Fruit fly (Drosophila melanogaster) whole organism, prepupa: ENCODE results near the gene FoxP.
"Not testable (repeated sequence)": the region's sequence is repeated elsewhere in the genome, so short reads cannot be mapped to it uniquely, and the experiment has no call there.

ENCODE experiments used
- CG10669 ChIP-seq: fragments of 200-800 bp; sonication (Bioruptor generic); optimal IDR thresholded peaks from 3 replicates; lab custom pipeline; 2018; ENCODE audit warnings: missing biosample characterization, mild to moderate bottlenecking, missing genetic modification characterization, moderate library complexity
- CG1621 ChIP-seq: fragments of 200-800 bp; sonication (Bioruptor generic); optimal IDR thresholded peaks from 3 replicates; lab custom pipeline; 2018; ENCODE audit warnings: missing biosample characterization, mild to moderate bottlenecking, missing genetic modification characterization
- CG16779 ChIP-seq: fragments of 200-800 bp; sonication (Bioruptor generic); optimal IDR thresholded peaks from 3 replicates; lab custom pipeline; 2017; ENCODE audit warnings: missing biosample characterization, mild to moderate bottlenecking, missing genetic modification characterization
- CG3032 ChIP-seq: fragments of 200-800 bp; optimal IDR thresholded peaks from 2 replicates; lab custom pipeline; 2019; ENCODE audit warnings: missing biosample characterization, mild to moderate bottlenecking, missing genetic modification characterization, moderate library complexity
- CG31627 ChIP-seq: fragments of 200-800 bp; sonication (Bioruptor generic); optimal IDR thresholded peaks from 3 replicates; lab custom pipeline; 2016; ENCODE audit warnings: missing biosample characterization, missing genetic modification characterization
- CG34406 ChIP-seq: fragments of 200-800 bp; sonication (Bioruptor generic); optimal IDR thresholded peaks from 3 replicates; lab custom pipeline; 2016; ENCODE audit warnings: missing biosample characterization, missing genetic modification characterization
- CG3919 ChIP-seq: fragments of 200-800 bp; sonication (Bioruptor generic); optimal IDR thresholded peaks from 3 replicates; lab custom pipeline; 2016; ENCODE audit warnings: missing biosample characterization, missing genetic modification characterization
- CG4318 ChIP-seq: fragments of 200-800 bp; sonication (Bioruptor generic); optimal IDR thresholded peaks from 3 replicates; lab custom pipeline; 2017; ENCODE audit warnings: missing biosample characterization, mild to moderate bottlenecking, missing genetic modification characterization
- CG6163 ChIP-seq: fragments of 200-800 bp; sonication (Bioruptor generic); IDR thresholded peaks from 3 replicates; pipeline ENCODE4 v1.3.6; 2022; ENCODE audit warnings: missing biosample characterization, missing genetic modification characterization
- CG6854 ChIP-seq: fragments of 200-800 bp; sonication (Bioruptor generic); optimal IDR thresholded peaks from 2 replicates; lab custom pipeline; 2017; ENCODE audit warnings: missing biosample characterization, mild to moderate bottlenecking, missing genetic modification characterization
- CG8119 ChIP-seq: fragments of 200-800 bp; sonication (Bioruptor generic); IDR thresholded peaks from 3 replicates; pipeline ENCODE4 v1.3.6; 2022; ENCODE audit warnings: missing biosample characterization, missing genetic modification characterization
- CG9139 ChIP-seq: fragments of 200-800 bp; sonication (Bioruptor generic); optimal IDR thresholded peaks from 3 replicates; lab custom pipeline; 2017; ENCODE audit warnings: missing biosample characterization, mild to moderate bottlenecking, missing genetic modification characterization
- Eip75B ChIP-seq: fragments of 200-800 bp; sonication (Bioruptor generic); optimal IDR thresholded peaks from 3 replicates; lab custom pipeline; 2016; ENCODE audit warnings: missing biosample characterization, missing genetic modification characterization
- Eip78C ChIP-seq: fragments of 200-800 bp; sonication (Bioruptor generic); peaks from one replicate; lab custom pipeline; 2016; ENCODE audit warnings: missing biosample characterization, missing genetic modification characterization
- Ets21C ChIP-seq: fragments of 200-800 bp; sonication (Bioruptor generic); optimal IDR thresholded peaks from 3 replicates; lab custom pipeline; 2016; ENCODE audit warnings: missing biosample characterization, missing genetic modification characterization
- Gug ChIP-seq: fragments of 200-800 bp; sonication (Bioruptor generic); IDR thresholded peaks from 2 replicates; pipeline ENCODE4 v1.3.6; 2022; ENCODE audit warnings: missing biosample characterization, missing genetic modification characterization
- Lpt ChIP-seq: fragments of 200-800 bp; sonication (Bioruptor generic); optimal IDR thresholded peaks from 3 replicates; lab custom pipeline; 2016; ENCODE audit warnings: missing biosample characterization, missing genetic modification characterization
- Met ChIP-seq: fragments of 200-800 bp; sonication (Bioruptor generic); optimal IDR thresholded peaks from 3 replicates; lab custom pipeline; 2016; ENCODE audit warnings: missing biosample characterization, missing genetic modification characterization
- Sox102F ChIP-seq: fragments of 200-800 bp; sonication (Bioruptor generic); optimal IDR thresholded peaks from 2 replicates; lab custom pipeline; 2016; ENCODE audit warnings: missing biosample characterization, mild to moderate bottlenecking, missing genetic modification characterization
- Sox14 ChIP-seq: fragments of 200-800 bp; sonication (Bioruptor generic); optimal IDR thresholded peaks from 3 replicates; lab custom pipeline; 2016; ENCODE audit warnings: missing biosample characterization, missing genetic modification characterization
- achi ChIP-seq: fragments of 200-800 bp; sonication (Bioruptor generic); optimal IDR thresholded peaks from 3 replicates; lab custom pipeline; 2016; ENCODE audit warnings: missing biosample characterization, missing genetic modification characterization
- cyc ChIP-seq: fragments of 200-800 bp; sonication (Bioruptor generic); optimal IDR thresholded peaks from 3 replicates; lab custom pipeline; 2016; ENCODE audit warnings: missing biosample characterization, missing genetic modification characterization
- esn ChIP-seq: fragments of 200-800 bp; sonication (Bioruptor generic); optimal IDR thresholded peaks from 2 replicates; lab custom pipeline; 2016; ENCODE audit warnings: missing biosample characterization, mild to moderate bottlenecking, missing genetic modification characterization, moderate library complexity
- fd59A ChIP-seq: fragments of 200-800 bp; sonication (Bioruptor generic); optimal IDR thresholded peaks from 2 replicates; lab custom pipeline; 2017; ENCODE audit warnings: missing biosample characterization, mild to moderate bottlenecking, missing genetic modification characterization, missing genetic modification reagents
- fkh ChIP-seq: fragments of 200-800 bp; sonication (Bioruptor generic); optimal IDR thresholded peaks from 3 replicates; lab custom pipeline; 2017; ENCODE audit warnings: missing biosample characterization, mild to moderate bottlenecking, missing genetic modification characterization, moderate library complexity
- net ChIP-seq: fragments of 200-800 bp; sonication (Bioruptor generic); optimal IDR thresholded peaks from 3 replicates; lab custom pipeline; 2016; ENCODE audit warnings: missing biosample characterization, missing genetic modification characterization
- pdm3 ChIP-seq: fragments of 200-800 bp; sonication (Bioruptor generic); optimal IDR thresholded peaks from 3 replicates; lab custom pipeline; 2016; ENCODE audit warnings: missing biosample characterization, missing genetic modification characterization
- ss ChIP-seq, 2 experiments: fragments of 200-800 bp; sonication (Bioruptor generic); optimal IDR thresholded peaks; 2 replicates in 1 of 2; 3 replicates in 1 of 2; lab custom pipeline; 2017 to 2018; ENCODE audit warnings: mild to moderate bottlenecking in 2 of 2, missing biosample characterization in 2 of 2, missing genetic modification characterization in 2 of 2, moderate library complexity in 1 of 2
- topi ChIP-seq: fragments of 200-800 bp; sonication (Bioruptor generic); optimal IDR thresholded peaks from 3 replicates; lab custom pipeline; 2016; ENCODE audit warnings: missing biosample characterization, missing genetic modification characterization
- vri ChIP-seq: fragments of 200-800 bp; sonication (Bioruptor generic); optimal IDR thresholded peaks from 3 replicates; lab custom pipeline; 2016; ENCODE audit warnings: missing biosample characterization, mild to moderate bottlenecking, missing genetic modification characterization

Gene FoxP

dm6 chr3R:9701897-9702296 lies 28.8 kb downstream of the FoxP start (continued):
- TF ChIP-seq pdm3 (GFP tag; lab: Kevin White, UChicago) (peak; percentile 27), CG1621 (tag; lab: Kevin White, UChicago) (no peak), CG31627 (GFP tag; lab: Kevin White, UChicago) (peak; percentile 15), CG34406 (GFP tag; lab: Kevin White, UChicago) (no peak), cyc (GFP tag; lab: Kevin White, UChicago) (no peak), Sox102F (GFP tag; lab: Kevin White, UChicago) (peak; percentile 13), CG10669 (GFP tag; lab: Kevin White, UChicago) (no peak), CG6163 (no peak), Sox14 (GFP tag; lab: Kevin White, UChicago) (no peak), Gug (no peak), Met (GFP tag; lab: Kevin White, UChicago) (peak; percentile 42), Ets21C (GFP tag; lab: Kevin White, UChicago) (no peak), CG9139 (GFP tag; lab: Kevin White, UChicago) (no peak), CG16779 (no peak), fd59A (GFP tag; lab: Kevin White, UChicago) (no peak), CG6854 (GFP tag; lab: Kevin White, UChicago) (no peak), ss (GFP tag; optimal IDR thresholded peaks at IDR 0.05; lab: Kevin White, UChicago) (no peak), CG3919 (GFP tag; lab: Kevin White, UChicago) (no peak), vri (GFP tag; lab: Kevin White, UChicago) (no peak), net (GFP tag; lab: Kevin White, UChicago) (no peak)
- TF ChIP-seq, all 60 proteins: peak for 13

- peak; percentile 94 for TF ChIP-seq fkh (GFP tag; lab: Kevin White, UChicago)
- no peak for TF ChIP-seq CG3032
- TF ChIP-seq esn (GFP tag; lab: Kevin White, UChicago) = no peak
- TF ChIP-seq vri (GFP tag; lab: Kevin White, UChicago) = peak; percentile 30
- TF ChIP-seq Eip78C = peak; percentile 49
- TF ChIP-seq CG6854 (GFP tag; lab: Kevin White, UChicago) = no peak
- TF ChIP-seq CG8119 (GFP tag; lab: Robert Waterston, UW) = no peak
- TF ChIP-seq Met (GFP tag; lab: Kevin White, UChicago) = peak; percentile 3
Measured at dm6 chr3R:9701148-9701703, 29.4 kb downstream of the FoxP start.

dm6 chr3R:9700513-9700912 lies 30.2 kb downstream of the FoxP start:
- TF ChIP-seq vri (GFP tag; lab: Kevin White, UChicago) (peak; percentile 21), Sox14 (GFP tag; lab: Kevin White, UChicago) (no peak)
- TF ChIP-seq, all 60 proteins: peak for 1

DNA sequence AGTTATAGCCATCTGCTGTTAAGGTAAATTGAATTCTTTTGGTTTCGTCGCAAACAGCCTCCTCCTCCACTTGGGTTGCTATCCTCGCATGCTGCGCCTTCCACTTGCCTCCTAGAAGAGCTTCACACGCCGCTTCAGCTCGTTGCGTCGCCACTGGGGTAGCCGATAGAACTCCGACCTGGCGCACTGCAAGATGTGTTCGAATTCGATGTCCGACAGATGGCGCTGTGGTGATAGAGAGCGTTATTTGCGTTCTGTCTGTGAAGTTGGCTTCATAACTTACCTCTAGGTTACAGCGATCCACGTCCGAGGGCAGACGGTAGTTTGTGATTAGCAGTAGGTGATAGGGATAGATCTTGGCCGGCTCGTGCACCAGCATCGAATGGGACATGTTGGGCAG lies 35.7 kb downstream of the FoxP start:
- TF ChIP-seq CG10669 (GFP tag; lab: Kevin White, UChicago) (no peak), Eip75B (GFP tag; lab: Kevin White, UChicago) (no peak), fkh (GFP tag; lab: Kevin White, UChicago) (no peak), CG4318 (no peak), CG8119 (GFP tag; lab: Robert Waterston, UW) (no peak), CG3919 (GFP tag; lab: Kevin White, UChicago) (no peak), Lpt (GFP tag; lab: Kevin White, UChicago) (no peak), topi (no peak), achi (no peak)

DNA sequence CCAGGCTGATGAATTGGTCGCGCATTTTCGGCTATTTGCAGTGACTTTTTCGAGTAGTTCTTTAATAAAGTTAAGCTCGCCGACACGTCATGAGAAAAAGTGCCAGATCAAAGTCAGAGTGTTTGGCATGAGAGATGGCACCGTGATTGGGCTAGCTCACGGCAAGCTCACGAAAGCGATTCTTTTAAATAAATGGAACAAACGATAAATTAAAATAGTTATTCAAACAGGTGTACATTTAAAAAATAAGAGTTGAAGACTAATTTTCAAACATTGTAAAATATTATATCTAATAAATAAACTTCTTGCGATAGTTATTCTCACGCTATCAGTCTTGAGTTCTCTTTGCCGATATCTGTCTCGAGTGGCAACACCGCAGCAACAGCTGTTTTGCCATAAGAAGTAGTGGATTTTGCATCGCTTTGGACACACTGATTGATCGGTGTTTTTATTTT lies 38.0 kb downstream of the FoxP start, which contains the start of the genes Unc-115b, p24-2 and CG32939:
TSS of gene Unc-115b (minus strand) at position 101 of the 455 bp plus-strand sequence.
TSS of gene p24-2 (minus strand) at position 120 of the 455 bp plus-strand sequence.
TSS of gene CG32939 (plus strand) at position 405 of the 455 bp plus-strand sequence.
- TF ChIP-seq ss (GFP tag; optimal IDR thresholded peaks at IDR 0.05; lab: Kevin White, UChicago); achi; pdm3 (GFP tag; lab: Kevin White, UChicago): not testable (repeated sequence)
